Worm (Caenorhabditis elegans) whole organism, young adult: Measurements from ENCODE around the gene chil-6.

Experiments
- B0019.2 ChIP-seq: fragments of 200-800 bp; sonication (Bioruptor generic); conservative IDR thresholded peaks from 2 replicates; pipeline ENCODE4 v1.3.6; 2022; ENCODE audit warnings: missing genetic modification reagents, missing genetic modification characterization, missing compliant biosample characterization
- B0336.3 ChIP-seq: fragments of 200-800 bp; sonication (Bioruptor generic); IDR thresholded peaks from 2 replicates; pipeline ENCODE4 v1.3.6; 2022; ENCODE audit warnings: missing genetic modification characterization, missing compliant biosample characterization
- Y95B8A.8 ChIP-seq: fragments of 200-800 bp; sonication (Bioruptor generic); IDR thresholded peaks from 2 replicates; pipeline ENCODE4 v1.3.6; 2022; ENCODE audit warnings: missing genetic modification reagents, missing genetic modification characterization, missing compliant biosample characterization
- attf-6 ChIP-seq: fragments of 200-800 bp; sonication (Bioruptor generic); IDR thresholded peaks from 2 replicates; pipeline ENCODE4 v1.3.6; 2022; ENCODE audit warnings: missing genetic modification reagents, missing genetic modification characterization, missing compliant biosample characterization
- bed-1 ChIP-seq: fragments of 200-800 bp; sonication (Bioruptor generic); IDR thresholded peaks from 2 replicates; pipeline ENCODE4 v1.3.6; 2022; ENCODE audit warnings: missing genetic modification reagents, missing genetic modification characterization, missing compliant biosample characterization
- cebp-1 ChIP-seq, 2 experiments: fragments of 200-800 bp in 1 of 2; sonication (Bioruptor generic) in 1 of 2; sonication (generic microtip) in 1 of 2; IDR thresholded peaks in 1 of 2; optimal IDR thresholded peaks in 1 of 2; 2 replicates each; pipeline versions ENCODE4 v1.3.6 to Lab custom; 2017 to 2022; ENCODE audit warnings: missing compliant biosample characterization in 2 of 2, missing genetic modification characterization in 2 of 2, mild to moderate bottlenecking in 1 of 2, missing genetic modification reagents in 1 of 2, moderate library complexity in 1 of 2
- ceh-91 ChIP-seq: fragments of 200-800 bp; sonication (Bioruptor generic); IDR thresholded peaks from 2 replicates; pipeline ENCODE4 v1.3.6; 2022; ENCODE audit warnings: missing genetic modification reagents, missing genetic modification characterization, missing compliant biosample characterization
- dpff-1 ChIP-seq: sonication (generic microtip); optimal IDR thresholded peaks from 2 replicates; lab custom pipeline; 2017; ENCODE audit warnings: mild to moderate bottlenecking, missing genetic modification characterization, missing compliant biosample characterization
- gei-17 ChIP-seq: fragments of 200-800 bp; sonication (Bioruptor generic); optimal IDR thresholded peaks from 2 replicates; lab custom pipeline; 2018; ENCODE audit warnings: mild to moderate bottlenecking, missing genetic modification characterization, missing compliant biosample characterization
- let-607 ChIP-seq, 2 experiments: fragments of 200-800 bp in 1 of 2; sonication (Bioruptor generic) in 1 of 2; sonication (generic microtip) in 1 of 2; optimal IDR thresholded peaks; 2 replicates each; lab custom pipeline; 2016 to 2018; ENCODE audit warnings: mild to moderate bottlenecking in 2 of 2, missing compliant biosample characterization in 2 of 2, missing genetic modification characterization in 2 of 2, moderate library complexity in 2 of 2, missing genotype in 1 of 2
- madf-10 ChIP-seq: sonication (generic microtip); optimal IDR thresholded peaks from 2 replicates; lab custom pipeline; 2016; ENCODE audit warnings: mild to moderate bottlenecking, missing genetic modification characterization, missing compliant biosample characterization
- nhr-80 ChIP-seq: sonication (generic microtip); optimal IDR thresholded peaks from 2 replicates; lab custom pipeline; 2016; ENCODE audit warnings: missing genetic modification characterization, missing compliant biosample characterization
- nhr-90 ChIP-seq: sonication (generic microtip); optimal IDR thresholded peaks from 2 replicates; lab custom pipeline; 2016; ENCODE audit warnings: missing genotype, mild to moderate bottlenecking, missing genetic modification characterization, missing compliant biosample characterization
- sdz-38 ChIP-seq: sonication (generic microtip); optimal IDR thresholded peaks from 2 replicates; lab custom pipeline; 2016; ENCODE audit warnings: missing genotype, missing genetic modification characterization, missing compliant biosample characterization
- tbp1 ChIP-seq: fragments of 200-800 bp; sonication (Bioruptor generic); optimal IDR thresholded peaks from 2 replicates; lab custom pipeline; 2018; ENCODE audit warnings: mild to moderate bottlenecking, missing genetic modification characterization, missing compliant biosample characterization
- zfh-2 ChIP-seq: fragments of 200-800 bp; sonication (Bioruptor generic); conservative IDR thresholded peaks from 2 replicates; pipeline ENCODE4 v1.3.6; 2022; ENCODE audit warnings: missing genetic modification reagents, missing genetic modification characterization, missing compliant biosample characterization
- zim-3 ChIP-seq: sonication (generic microtip); optimal IDR thresholded peaks from 2 replicates; lab custom pipeline; 2017; ENCODE audit warnings: mild to moderate bottlenecking, missing genetic modification characterization, moderate library complexity, missing compliant biosample characterization
- ztf-26 ChIP-seq: sonication (generic microtip); optimal IDR thresholded peaks from 2 replicates; lab custom pipeline; 2017; ENCODE audit warnings: missing genetic modification characterization, missing compliant biosample characterization
- ztf-3 ChIP-seq: fragments of 200-800 bp; sonication (Bioruptor generic); optimal IDR thresholded peaks from 2 replicates; lab custom pipeline; 2018; ENCODE audit warnings: mild to moderate bottlenecking, missing genetic modification characterization, missing compliant biosample characterization

The chil-6 gene

DNA sequence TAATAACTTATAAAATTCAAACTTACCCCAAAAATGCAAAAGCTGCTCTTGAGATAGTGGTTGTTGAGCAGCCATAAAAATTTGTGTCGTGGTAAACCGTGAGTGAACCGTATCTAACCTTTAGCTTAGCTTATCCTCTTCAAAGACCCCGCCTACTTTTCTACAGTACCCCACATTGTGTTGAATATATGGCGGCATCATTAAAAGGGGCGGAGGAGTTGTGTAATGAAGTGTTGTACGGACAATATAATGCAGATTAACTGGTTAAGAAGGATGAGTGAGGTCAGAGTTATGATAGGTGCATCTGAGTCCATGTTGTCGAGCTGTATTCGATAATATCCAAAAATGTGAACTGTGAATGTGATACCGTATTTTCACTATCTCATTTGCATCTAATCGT, 29.8 kb downstream of the chil-6 start, which contains the start of gene eyg-1:
TSS of gene eyg-1 (minus strand) at position 101 of the 400 bp plus-strand sequence.
- TF ChIP-seq dpff-1 (tag; lab: Kevin White, UChicago) (no peak), let-607 (tag; optimal IDR thresholded peaks at IDR 0.05; lab: Kevin White, UChicago) (no peak), B0336.3 (GFP tag; lab: Robert Waterston, UW) (no peak), gei-17 (GFP tag; lab: Kevin White, UChicago) (no peak), B0019.2 (GFP tag; lab: Robert Waterston, UW) (no peak), bed-1 (GFP tag; lab: Robert Waterston, UW) (no peak), nhr-90 (no peak), zim-3 (tag; lab: Kevin White, UChicago) (no peak), madf-10 (tag; lab: Kevin White, UChicago) (no peak), tbp1 (GFP tag; lab: Kevin White, UChicago) (no peak), Y95B8A.8 (GFP tag; lab: Robert Waterston, UW) (no peak), ztf-3 (no peak), ceh-91 (GFP tag; lab: Robert Waterston, UW) (no peak), attf-6 (no peak)
- TF ChIP-seq, all 124 proteins: peak for 0

DNA sequence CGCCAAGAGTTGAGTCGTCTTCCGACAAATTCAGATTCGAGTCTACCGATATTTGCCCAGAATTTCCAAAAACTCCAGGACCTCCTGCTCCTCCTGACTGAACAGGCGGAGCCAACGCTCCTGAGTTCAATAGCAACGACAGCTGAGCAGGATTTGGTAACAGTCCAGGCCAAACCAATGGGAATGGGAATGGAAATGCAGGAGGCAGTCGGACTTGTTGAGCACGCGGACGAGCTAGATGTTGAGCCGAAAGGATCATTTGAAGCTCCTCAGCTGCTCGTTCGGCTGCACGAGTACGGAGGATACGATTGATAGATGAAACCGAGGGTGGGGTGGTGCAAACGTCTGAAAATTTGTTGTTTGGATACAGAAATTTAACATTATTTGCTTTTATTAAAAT, 30.7 kb downstream of the chil-6 start:
- TF ChIP-seq ztf-26 (tag; lab: Kevin White, UChicago) (no peak), zfh-2 (GFP tag; lab: Robert Waterston, UW) (0 out of 2 replicates have a peak, but pooled peaks have one; percentile 16)

DNA sequence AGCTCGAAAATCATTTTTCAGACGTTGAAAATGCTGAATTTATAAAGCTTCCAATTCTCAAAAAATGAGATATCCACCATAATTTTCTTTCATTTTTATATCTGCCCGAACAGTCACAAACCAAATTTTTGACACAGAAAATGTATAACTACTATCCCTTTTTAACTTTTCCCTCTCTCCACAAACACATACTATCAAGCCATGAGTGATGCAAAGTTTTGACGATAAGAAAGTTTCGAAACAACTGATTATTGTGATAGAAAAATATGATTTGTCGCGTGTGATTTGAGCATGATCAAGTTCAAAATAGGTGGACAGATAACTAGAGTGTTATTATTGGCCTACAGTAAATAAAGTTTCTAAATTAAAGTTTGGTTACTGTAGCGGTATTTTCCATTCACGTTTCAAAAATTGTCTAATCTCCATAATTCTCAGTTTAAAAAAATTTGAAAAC, 50.1 kb downstream of the chil-6 start, which contains the start of gene cyp-13A8:
TSS of gene cyp-13A8 (minus strand) at position 51 of the 454 bp plus-strand sequence.
- TF ChIP-seq cebp-1 (GFP tag; IDR thresholded peaks at IDR 0.05; lab: Robert Waterston, UW), result no peak
- peak; percentile 60 for TF ChIP-seq cebp-1 (tag; optimal IDR thresholded peaks at IDR 0.05; lab: Kevin White, UChicago)
- peak; percentile 77 for TF ChIP-seq nhr-80 (tag; lab: Kevin White, UChicago)
- no peak for TF ChIP-seq sdz-38 (tag; lab: Kevin White, UChicago)
